Fruit fly (Drosophila melanogaster) whole organism, wandering third instar larva: ENCODE results near the gene CG2924.

Source experiments
- Dfd ChIP-seq: fragments of >200 bp; optimal IDR thresholded peaks from 2 replicates; lab custom pipeline; 2017; ENCODE audit warnings: missing biosample characterization, missing genetic modification characterization
- Dif ChIP-seq: fragments of 200-275, 200-300 bp; sonication (Bioruptor generic); optimal IDR thresholded peaks from 2 replicates; lab custom pipeline; 2018; ENCODE audit warnings: missing biosample characterization, missing genetic modification characterization; ENCODE audit not compliant: partially characterized antibody
- HLH106 ChIP-seq: fragments of 200-800 bp; optimal IDR thresholded peaks from 3 replicates; lab custom pipeline; 2019; ENCODE audit warnings: missing biosample characterization, mild to moderate bottlenecking, missing genetic modification characterization, moderate library complexity
- Mio ChIP-seq: sonication (Bioruptor generic); optimal IDR thresholded peaks from 2 replicates; lab custom pipeline; 2016; ENCODE audit warnings: missing biosample characterization, missing genetic modification characterization
- OdsH ChIP-seq: fragments of 200-800 bp; sonication (Bioruptor generic); optimal IDR thresholded peaks from 2 replicates; lab custom pipeline; 2016; ENCODE audit warnings: missing biosample characterization, mild to moderate bottlenecking, missing genetic modification characterization
- br ChIP-seq: fragments of 200-800 bp; sonication (Bioruptor generic); optimal IDR thresholded peaks from 2 replicates; lab custom pipeline; 2016; ENCODE audit warnings: missing biosample characterization, missing genetic modification characterization
- dl ChIP-seq, 2 experiments: fragments of 175-275, 200-275 bp in 1 of 2; fragments of 200-275 bp in 1 of 2; sonication (Bioruptor generic); optimal IDR thresholded peaks; lab custom pipeline; 2018; ENCODE audit warnings: mild to moderate bottlenecking in 2 of 2, missing biosample characterization in 2 of 2, missing genetic modification characterization in 2 of 2, moderate library complexity in 2 of 2; ENCODE audit not compliant: partially characterized antibody in 2 of 2, insufficient read depth in 1 of 2
- dmrt93B ChIP-seq: fragments of 200-800 bp; sonication (Bioruptor generic); optimal IDR thresholded peaks from 2 replicates; lab custom pipeline; 2018; ENCODE audit warnings: missing biosample characterization, mild to moderate bottlenecking, missing genetic modification characterization
- dsf ChIP-seq: sonication (Bioruptor generic); optimal IDR thresholded peaks from 2 replicates; lab custom pipeline; 2016; ENCODE audit warnings: missing biosample characterization, missing genetic modification characterization, borderline replicate concordance
- pan ChIP-seq: fragments of >200 bp; optimal IDR thresholded peaks from 2 replicates; lab custom pipeline; 2017
- psq ChIP-seq: fragments of 200-800 bp; sonication (Bioruptor generic); optimal IDR thresholded peaks from 3 replicates; lab custom pipeline; 2017; ENCODE audit warnings: missing biosample characterization, mild to moderate bottlenecking, missing genetic modification characterization, moderate library complexity
- usp ChIP-seq: fragments of >200 bp; optimal IDR thresholded peaks from 2 replicates; lab custom pipeline; 2017; ENCODE audit warnings: missing biosample characterization, missing genetic modification characterization

DNA sequence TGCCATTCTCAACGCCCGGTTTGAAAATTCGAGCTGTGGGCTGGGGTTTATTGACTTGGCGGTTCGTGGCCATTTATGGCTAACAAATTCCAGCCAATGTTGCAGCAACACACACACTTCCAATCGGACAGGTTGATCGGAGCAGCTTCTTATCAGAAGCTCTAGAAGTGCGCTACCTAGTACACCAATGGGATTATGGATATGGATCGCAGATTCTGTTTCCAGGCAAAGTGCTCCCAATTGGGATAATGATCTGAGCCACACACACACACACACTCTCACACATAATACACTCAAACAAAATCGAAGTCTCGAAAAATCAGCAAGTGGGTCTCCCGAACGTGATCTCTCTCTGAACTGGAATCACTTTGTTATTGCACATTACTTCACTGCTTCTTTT is 49.0 kb downstream of the CG2924 start:
- no peak for TF ChIP-seq Dfd (GFP tag; lab: Kevin White, UChicago)
- no peak for TF ChIP-seq Dif (GFP tag; lab: Kevin White, UChicago)
- no peak for TF ChIP-seq usp (GFP tag; lab: Kevin White, UChicago)
- TF ChIP-seq br = no peak
- TF ChIP-seq dmrt93B (GFP tag; lab: Kevin White, UChicago) = no peak
- no peak for TF ChIP-seq psq
- no peak for TF ChIP-seq OdsH
- no peak for TF ChIP-seq dl (GFP tag; optimal IDR thresholded peaks at IDR 0.05; lab: Kevin White, UChicago; ENCODE audit: insufficient read depth in 1 of 2, partially characterized antibody in 2 of 2)
- TF ChIP-seq Mio (GFP tag; lab: Kevin White, UChicago) = no peak
- no peak for TF ChIP-seq pan (lab: Kevin White, UChicago)
- no peak for TF ChIP-seq dsf (GFP tag; lab: Kevin White, UChicago)
- no peak for TF ChIP-seq HLH106 (tag; lab: Kevin White, UChicago)
